Worm (Caenorhabditis elegans) whole organism, L3 larva: ENCODE results near the gene srh-1.

ENCODE experiments used
- R02D3.7 ChIP-seq: fragments of 150-350 bp; optimal IDR thresholded peaks from 2 replicates; lab custom pipeline; 2014; ENCODE audit warnings: missing biosample characterization, missing genetic modification characterization
- aly-2 ChIP-seq: fragments of 150-350 bp; optimal IDR thresholded peaks from 2 replicates; lab custom pipeline; 2014; ENCODE audit warnings: missing biosample characterization, missing genetic modification characterization
- ama-1 ChIP-seq: fragments of 150-350 bp; optimal IDR thresholded peaks from 2 replicates; lab custom pipeline; 2018
- ceh-28 ChIP-seq: fragments of 150-350 bp; optimal IDR thresholded peaks from 2 replicates; lab custom pipeline; 2014; ENCODE audit warnings: missing biosample characterization, missing genetic modification reagents, missing genetic modification characterization
- daf-12 ChIP-seq: fragments of 150-350 bp; optimal IDR thresholded peaks from 2 replicates; lab custom pipeline; 2014; ENCODE audit warnings: missing biosample characterization, missing genetic modification reagents, missing genetic modification characterization
- egl-27 ChIP-seq: sonication (generic microtip); optimal IDR thresholded peaks from 4 replicates; lab custom pipeline; 2017; ENCODE audit warnings: missing biosample characterization, missing genetic modification reagents, missing genetic modification characterization
- egl-5 ChIP-seq: fragments of 150-350 bp; optimal IDR thresholded peaks from 2 replicates; lab custom pipeline; 2017; ENCODE audit warnings: missing biosample characterization, missing genetic modification reagents, missing genetic modification characterization, inconsistent platforms
- elt-1 ChIP-seq: fragments of 150-350 bp; optimal IDR thresholded peaks from 2 replicates; lab custom pipeline; 2014; ENCODE audit warnings: missing biosample characterization, missing genetic modification characterization
- elt-2 ChIP-seq: sonication (generic microtip); optimal IDR thresholded peaks from 2 replicates; lab custom pipeline; 2016; ENCODE audit warnings: missing genetic modification reagents, mild to moderate bottlenecking, missing genetic modification characterization, missing compliant biosample characterization
- fkh-10 ChIP-seq: sonication (generic microtip); optimal IDR thresholded peaks from 2 replicates; lab custom pipeline; 2017; ENCODE audit warnings: missing biosample characterization, missing genetic modification reagents, missing genetic modification characterization
- hmg-11 ChIP-seq: sonication (generic microtip); optimal IDR thresholded peaks from 2 replicates; lab custom pipeline; 2016; ENCODE audit warnings: missing genetic modification characterization, missing compliant biosample characterization
- jun-1 ChIP-seq: fragments of 150-350 bp; optimal IDR thresholded peaks from 2 replicates; lab custom pipeline; 2014; ENCODE audit warnings: missing biosample characterization, missing genetic modification reagents, missing genetic modification characterization
- lin-39 ChIP-seq: fragments of 150-350 bp; optimal IDR thresholded peaks from 2 replicates; lab custom pipeline; 2018; ENCODE audit warnings: missing biosample characterization, missing genetic modification reagents, missing genetic modification characterization
- lsy-12 ChIP-seq: sonication (generic microtip); optimal IDR thresholded peaks from 2 replicates; lab custom pipeline; 2016; ENCODE audit warnings: mild to moderate bottlenecking, missing genetic modification characterization, missing compliant biosample characterization
- mdl-1 ChIP-seq: fragments of 150-350 bp; optimal IDR thresholded peaks from 2 replicates; lab custom pipeline; 2014; ENCODE audit warnings: missing biosample characterization, missing genetic modification characterization
- nfya-1 ChIP-seq: sonication (generic microtip); optimal IDR thresholded peaks from 2 replicates; lab custom pipeline; 2017; ENCODE audit warnings: missing genetic modification characterization, mild to moderate bottlenecking, missing compliant biosample characterization, antibody characterized with exemption, moderate library complexity; ENCODE audit not compliant: insufficient read depth
- nhr-11 ChIP-seq: fragments of 150-350 bp; optimal IDR thresholded peaks from 2 replicates; lab custom pipeline; 2014; ENCODE audit warnings: missing biosample characterization, missing genetic modification characterization
- nhr-237 ChIP-seq: fragments of 150-350 bp; optimal IDR thresholded peaks from 2 replicates; lab custom pipeline; 2014; ENCODE audit warnings: missing biosample characterization, missing genetic modification characterization
- nhr-28 ChIP-seq: fragments of 150-350 bp; optimal IDR thresholded peaks from 2 replicates; lab custom pipeline; 2014; ENCODE audit warnings: missing biosample characterization, missing genetic modification characterization
- nhr-43 ChIP-seq: sonication (generic microtip); optimal IDR thresholded peaks from 2 replicates; lab custom pipeline; 2016; ENCODE audit warnings: mild to moderate bottlenecking, missing genetic modification characterization, missing compliant biosample characterization; ENCODE audit not compliant: poor library complexity, severe bottlenecking
- nhr-76 ChIP-seq: fragments of 150-350 bp; sonication (generic microtip); optimal IDR thresholded peaks from 5 replicates; lab custom pipeline; 2014; ENCODE audit warnings: missing biosample characterization, missing genetic modification characterization
- pqm-1 ChIP-seq: fragments of 150-350 bp; optimal IDR thresholded peaks from 2 replicates; lab custom pipeline; 2017; ENCODE audit warnings: missing biosample characterization, missing genetic modification characterization, inconsistent platforms
- sea-2 ChIP-seq: fragments of 150-350 bp; sonication (generic microtip); optimal IDR thresholded peaks from 4 replicates; lab custom pipeline; 2014; ENCODE audit warnings: missing biosample characterization, missing genetic modification reagents, missing genetic modification characterization
- skn-1 ChIP-seq: fragments of 150-350 bp; optimal IDR thresholded peaks from 2 replicates; lab custom pipeline; 2014; ENCODE audit warnings: missing biosample characterization, missing genetic modification characterization
- snpc-4 ChIP-seq: fragments of 150-350 bp; optimal IDR thresholded peaks from 2 replicates; lab custom pipeline; 2014; ENCODE audit warnings: missing biosample characterization, missing genetic modification characterization
- tbx-2 ChIP-seq: sonication (generic microtip); optimal IDR thresholded peaks from 2 replicates; lab custom pipeline; 2016; ENCODE audit warnings: mild to moderate bottlenecking, missing genetic modification characterization, missing compliant biosample characterization
- unc-62 ChIP-seq: fragments of 150-350 bp; sonication (generic microtip); optimal IDR thresholded peaks from 4 replicates; lab custom pipeline; 2014; ENCODE audit warnings: missing biosample characterization, missing genetic modification reagents, missing genetic modification characterization

srh-1 gene

DNA sequence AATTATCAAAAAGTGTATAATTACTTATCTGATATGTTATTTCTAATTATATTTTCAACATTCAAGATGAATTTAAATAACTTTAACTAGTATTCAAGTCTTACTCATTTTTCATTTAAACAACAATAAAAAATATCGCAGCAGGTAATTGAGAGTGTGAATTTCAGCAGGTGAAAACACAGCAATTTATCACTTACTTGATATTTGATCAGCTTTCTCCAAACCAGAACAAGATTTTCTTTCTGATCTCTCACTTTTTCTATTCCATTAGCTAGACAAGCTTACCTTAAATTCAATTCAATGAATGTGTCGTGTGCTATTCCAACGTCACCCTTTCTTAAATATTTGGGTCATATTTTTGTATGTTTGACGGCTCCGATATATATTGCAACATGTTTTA, at the start of gene srh-1:
Gene srh-1, plus strand, starts transcription at position 301 of the 400 bp plus-strand sequence.
- TF ChIP-seq nhr-43 (tag; lab: Kevin White, UChicago) (no peak), lsy-12 (tag; lab: Kevin White, UChicago) (no peak), aly-2 (tag; lab: Kevin White, UChicago) (no peak)

DNA sequence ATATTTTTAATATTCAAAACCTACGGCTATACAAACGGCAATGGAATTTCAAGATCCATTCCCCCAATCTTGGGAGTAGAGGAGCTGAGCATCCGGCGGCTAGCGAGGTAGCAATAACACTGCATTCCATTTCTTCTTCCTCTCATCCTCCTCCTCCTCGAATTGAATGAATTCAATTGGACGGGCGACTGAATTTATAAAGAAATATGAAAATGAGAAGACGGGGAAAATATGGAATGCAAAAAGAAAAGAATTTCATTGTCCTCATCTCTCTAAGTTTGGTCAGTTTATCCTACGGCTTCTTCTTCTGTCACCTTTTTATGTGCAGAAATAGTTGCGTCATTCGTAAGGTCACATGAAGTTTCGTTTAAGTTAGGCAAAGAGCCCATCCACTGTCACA, 49.3 kb upstream of the srh-1 start:
- no peak for TF ChIP-seq lsy-12 (tag; lab: Kevin White, UChicago)
- TF ChIP-seq mdl-1 (tag; lab: Kevin White, UChicago) = no peak
- no peak for TF ChIP-seq daf-12
- no peak for TF ChIP-seq elt-1 (tag; lab: Kevin White, UChicago)
- TF ChIP-seq nhr-28 (tag; lab: Kevin White, UChicago) = no peak

DNA sequence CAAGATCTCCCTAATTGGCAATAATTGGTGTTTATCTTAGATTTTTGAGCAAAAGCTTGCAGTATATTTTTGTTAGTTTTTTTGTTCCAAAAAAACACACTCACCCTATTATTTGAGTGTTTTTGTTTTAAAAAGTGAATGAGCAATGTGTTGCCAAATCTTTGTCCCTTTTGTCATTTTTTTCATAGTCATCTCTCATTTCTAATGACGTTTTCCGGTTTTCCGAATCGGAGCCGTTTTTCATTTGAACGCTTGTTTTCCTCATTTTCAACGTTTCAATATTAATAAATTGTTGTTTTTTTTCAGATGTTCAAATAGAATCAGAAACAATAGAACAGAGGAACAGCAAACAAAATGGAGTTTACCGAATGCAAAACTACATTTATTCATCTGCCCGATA, 47.2 kb upstream of the srh-1 start, which contains the start of gene dmsr-1:
Gene dmsr-1, plus strand, starts transcription at position 301 of the 400 bp plus-strand sequence.
- no peak for TF ChIP-seq egl-5
- TF ChIP-seq skn-1 (tag; lab: Kevin White, UChicago) = no peak
- TF ChIP-seq nhr-76 (tag; lab: Kevin White, UChicago) = no peak
- no peak for TF ChIP-seq fkh-10
- no peak for TF ChIP-seq egl-27 (tag; lab: Kevin White, UChicago)
- no peak for TF ChIP-seq hmg-11 (tag; lab: Kevin White, UChicago)
- TF ChIP-seq pqm-1 (tag; lab: Kevin White, UChicago) = no peak
- no peak for TF ChIP-seq tbx-2

DNA sequence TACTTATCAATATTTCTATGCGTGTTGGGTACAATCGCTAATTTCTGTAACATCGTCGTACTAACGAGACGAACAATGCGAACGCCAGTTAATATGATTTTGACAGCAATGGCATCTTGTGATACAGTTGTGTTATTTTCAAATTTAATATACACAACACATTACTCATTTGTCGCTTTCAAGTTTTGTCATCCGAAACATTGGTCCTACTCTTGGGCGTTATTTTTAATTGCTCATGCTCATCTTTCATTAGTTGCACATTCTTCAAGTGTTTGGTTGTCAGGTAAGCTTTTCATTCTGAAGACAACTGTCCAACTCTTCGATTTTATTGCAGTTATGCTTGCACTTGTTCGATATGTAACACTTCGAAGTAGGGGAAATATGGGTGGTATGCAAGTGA, 46.5 kb upstream of the srh-1 start:
- TF ChIP-seq nhr-237 (tag; lab: Kevin White, UChicago) = no peak
- no peak for TF ChIP-seq elt-2 (tag; lab: Kevin White, UChicago)
- TF ChIP-seq mdl-1 (tag; lab: Kevin White, UChicago) = no peak
- TF ChIP-seq jun-1 (tag; lab: Kevin White, UChicago) = no peak
- TF ChIP-seq aly-2 (tag; lab: Kevin White, UChicago) = no peak
- TF ChIP-seq R02D3.7 (tag; lab: Kevin White, UChicago) = no peak
- TF ChIP-seq pqm-1 (tag; lab: Kevin White, UChicago) = no peak
- no peak for TF ChIP-seq nhr-43 (tag; lab: Kevin White, UChicago)

DNA sequence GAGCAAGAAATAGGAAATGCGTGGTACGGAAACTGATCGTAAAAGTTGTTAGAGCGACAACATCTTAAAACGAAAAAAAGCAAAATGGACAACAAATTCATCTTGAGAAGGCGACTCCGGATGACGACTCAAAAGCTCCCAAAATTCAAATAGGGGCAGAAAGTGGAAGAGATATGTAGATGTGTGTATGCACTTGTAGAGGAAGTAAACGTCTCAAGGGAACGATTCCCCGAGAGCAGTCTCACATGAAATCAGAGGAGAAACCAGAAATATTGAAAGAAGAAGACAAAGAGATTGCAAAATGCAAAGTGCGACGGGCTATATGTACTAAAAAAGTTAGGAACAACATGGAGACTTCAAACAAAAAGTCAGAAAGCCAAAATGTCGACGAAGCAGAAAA, 42.2 kb upstream of the srh-1 start, which contains the start of gene F57B7.2:
Gene F57B7.2, minus strand, starts transcription at position 101 of the 400 bp plus-strand sequence.
- TF ChIP-seq nfya-1 (tag; lab: Kevin White, UChicago) (peak; percentile 16), unc-62 (GFP tag; lab: Kevin White, UChicago) (peak; percentile 6), nhr-11 (tag; lab: Kevin White, UChicago) (no peak)
- TF ChIP-seq, all 47 proteins: peak for 2

DNA sequence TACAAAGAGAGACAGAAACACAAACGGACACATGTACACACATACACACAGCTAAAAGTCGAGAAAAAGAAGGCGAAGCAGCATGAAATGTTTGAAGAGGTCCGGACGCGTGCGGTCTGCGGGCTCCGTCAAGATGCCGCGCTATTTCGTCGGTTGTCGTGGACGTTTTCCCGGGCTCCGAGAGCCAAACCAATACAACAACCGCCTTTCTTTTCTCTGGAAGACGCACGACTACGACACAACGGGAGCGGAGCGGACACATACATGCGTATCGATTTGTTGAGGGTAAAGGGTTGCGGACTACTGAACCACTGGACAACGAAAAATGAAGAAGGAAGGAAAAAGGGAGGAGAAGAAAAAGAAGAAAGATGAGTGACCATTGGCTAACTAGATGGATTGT, 40.3 kb upstream of the srh-1 start:
- TF ChIP-seq hmg-11 (tag; lab: Kevin White, UChicago) = peak; percentile 30
- no peak for TF ChIP-seq sea-2 (GFP tag; lab: Kevin White, UChicago)
- peak; percentile 48 for TF ChIP-seq egl-5
- TF ChIP-seq ama-1 = no peak
- TF ChIP-seq unc-62 (GFP tag; lab: Kevin White, UChicago) = peak; percentile 52
- peak; percentile 20 for TF ChIP-seq snpc-4 (tag; lab: Kevin White, UChicago)
- peak; percentile 86 for TF ChIP-seq nfya-1 (tag; lab: Kevin White, UChicago)
- peak; percentile 73 for TF ChIP-seq lin-39 (tag; lab: Kevin White, UChicago)
- TF ChIP-seq ceh-28 (tag; lab: Kevin White, UChicago) = peak; percentile 28

DNA sequence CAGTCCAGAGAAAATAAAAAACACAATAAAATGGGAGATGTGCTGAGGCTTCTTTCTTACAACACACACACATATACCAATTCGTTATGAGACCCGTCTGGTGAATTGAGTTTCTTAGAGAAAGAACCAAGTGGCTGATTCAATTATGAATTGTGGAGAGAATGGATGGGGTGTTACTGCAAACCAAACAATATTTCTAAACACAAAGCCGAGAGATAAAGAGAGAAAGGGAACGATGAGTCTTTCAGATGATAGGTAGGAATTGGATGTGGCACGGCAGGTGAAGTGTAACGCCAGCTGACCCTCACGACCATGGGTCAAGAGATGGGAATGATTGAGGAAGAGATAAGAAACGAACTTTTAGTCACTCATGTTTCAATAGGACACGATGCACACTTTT, 39.4 kb upstream of the srh-1 start, which contains the start of gene mig-17:
Gene mig-17, plus strand, starts transcription at position 389 of the 400 bp plus-strand sequence.
- TF ChIP-seq lsy-12 (tag; lab: Kevin White, UChicago) (no peak), egl-5 (peak; percentile 53), nfya-1 (tag; lab: Kevin White, UChicago) (peak; percentile 23)
- TF ChIP-seq, all 47 proteins: peak for 2
